Fruit fly (Drosophila melanogaster) whole organism, embryonic: ENCODE measurements around the gene JMJD4.

Source experiments
- C15 ChIP-seq: fragments of 200-800 bp; sonication (Bioruptor generic); IDR thresholded peaks from 3 replicates; pipeline ENCODE4 v1.3.6; 2022; ENCODE audit warnings: missing biosample characterization, missing genetic modification characterization
- CG10321 ChIP-seq: fragments of 200-800 bp; sonication (Bioruptor generic); IDR thresholded peaks from 2 replicates; pipeline ENCODE4 v1.3.6; 2022; ENCODE audit warnings: missing biosample characterization, missing genetic modification characterization
- CG10366 ChIP-seq: fragments of 200-800 bp; sonication (Bioruptor generic); IDR thresholded peaks from 2 replicates; pipeline ENCODE4 v1.3.6; 2022; ENCODE audit warnings: missing biosample characterization, missing genetic modification characterization
- CG11696 ChIP-seq: fragments of 200-800 bp; sonication (Bioruptor generic); IDR thresholded peaks from 2 replicates; pipeline ENCODE4 v1.3.6; 2022; ENCODE audit warnings: missing biosample characterization, missing genetic modification characterization
- CG13123 ChIP-seq: fragments of 200-800 bp; sonication (Bioruptor generic); optimal IDR thresholded peaks from 2 replicates; lab custom pipeline; 2016; ENCODE audit warnings: missing biosample characterization, missing genetic modification characterization
- CG15514 ChIP-seq: fragments of 200-800 bp; sonication (Bioruptor generic); optimal IDR thresholded peaks from 3 replicates; lab custom pipeline; 2017; ENCODE audit warnings: missing biosample characterization, missing genetic modification characterization, mild to moderate bottlenecking, moderate library complexity, missing genetic modification reagents
- CG1602 ChIP-seq: fragments of 200-800 bp; sonication (Bioruptor generic); optimal IDR thresholded peaks from 3 replicates; lab custom pipeline; 2016; ENCODE audit warnings: missing biosample characterization, missing genetic modification characterization
- CG17612 ChIP-seq: fragments of 200-800 bp; sonication (Bioruptor generic); IDR thresholded peaks from 2 replicates; pipeline ENCODE4 v1.3.6; 2022; ENCODE audit warnings: missing biosample characterization, missing genetic modification characterization
- CG17829 ChIP-seq: fragments of 200-800 bp; optimal IDR thresholded peaks from 2 replicates; lab custom pipeline; 2019; ENCODE audit warnings: missing biosample characterization, mild to moderate bottlenecking, missing genetic modification characterization, moderate library complexity
- CG2199 ChIP-seq: fragments of 200-800 bp; sonication (Bioruptor generic); IDR thresholded peaks from 3 replicates; pipeline ENCODE4 v1.3.6; 2022; ENCODE audit warnings: missing biosample characterization, missing genetic modification characterization
- CG30403 ChIP-seq: fragments of 200-800 bp; sonication (Bioruptor generic); optimal IDR thresholded peaks from 3 replicates; lab custom pipeline; 2016; ENCODE audit warnings: missing biosample characterization, missing genetic modification characterization
- CG3065 ChIP-seq: fragments of 200-800 bp; sonication (Bioruptor generic); optimal IDR thresholded peaks from 2 replicates; lab custom pipeline; 2016; ENCODE audit warnings: missing biosample characterization, missing genetic modification characterization
- CG42726 ChIP-seq: fragments of 200-800 bp; sonication (Bioruptor generic); IDR thresholded peaks from 2 replicates; pipeline ENCODE4 v1.3.6; 2022; ENCODE audit warnings: missing biosample characterization, missing genetic modification characterization; ENCODE audit not compliant: partially characterized antibody
- CG5180 ChIP-seq: fragments of 200-800 bp; sonication (Bioruptor generic); optimal IDR thresholded peaks from 3 replicates; lab custom pipeline; 2017; ENCODE audit warnings: missing biosample characterization, missing genetic modification characterization, mild to moderate bottlenecking, moderate library complexity, missing genetic modification reagents
- CG7357 ChIP-seq: fragments of 200-800 bp; sonication (Bioruptor generic); IDR thresholded peaks from 3 replicates; pipeline ENCODE4 v1.3.6; 2022; ENCODE audit warnings: missing biosample characterization, missing genetic modification characterization
- CG8478 ChIP-seq: fragments of >200 bp; optimal IDR thresholded peaks from 2 replicates; lab custom pipeline; 2018
- CG8944 ChIP-seq: fragments of 200-800 bp; sonication (Bioruptor generic); optimal IDR thresholded peaks from 3 replicates; lab custom pipeline; 2016; ENCODE audit warnings: missing biosample characterization, missing genetic modification characterization
- CG9437 ChIP-seq: fragments of 200-800 bp; sonication (Bioruptor generic); optimal IDR thresholded peaks from 2 replicates; lab custom pipeline; 2018; ENCODE audit warnings: missing biosample characterization, mild to moderate bottlenecking, missing genetic modification characterization
- Chrac-16 ChIP-seq: fragments of 200-800 bp; sonication (Bioruptor generic); optimal IDR thresholded peaks from 3 replicates; lab custom pipeline; 2016; ENCODE audit warnings: missing biosample characterization, missing genetic modification characterization
- Ets65A ChIP-seq: fragments of 200-800 bp; sonication (Bioruptor generic); peaks from one replicate; lab custom pipeline; 2016; ENCODE audit warnings: missing biosample characterization, missing genetic modification characterization
- Fer3 ChIP-seq: fragments of 200-800 bp; sonication (Bioruptor generic); optimal IDR thresholded peaks from 2 replicates; lab custom pipeline; 2018; ENCODE audit warnings: missing biosample characterization, mild to moderate bottlenecking, missing genetic modification characterization, moderate library complexity
- HmgD ChIP-seq: fragments of 200-800 bp; sonication (Bioruptor generic); optimal IDR thresholded peaks from 3 replicates; lab custom pipeline; 2016; ENCODE audit warnings: missing biosample characterization, missing genetic modification characterization
- Mes4 ChIP-seq: fragments of 200-800 bp; sonication (Bioruptor generic); optimal IDR thresholded peaks from 2 replicates; lab custom pipeline; 2016; ENCODE audit warnings: missing biosample characterization, missing genetic modification characterization
- Mrtf ChIP-seq: fragments of 200-800 bp; sonication (Bioruptor generic); IDR thresholded peaks from 3 replicates; pipeline ENCODE4 v1.3.6; 2022; ENCODE audit warnings: missing biosample characterization, missing genetic modification characterization
- NFAT ChIP-seq: fragments of 200-800 bp; sonication (Bioruptor generic); IDR thresholded peaks from 2 replicates; pipeline ENCODE4 v1.3.6; 2022; ENCODE audit warnings: missing biosample characterization, missing genetic modification characterization
- Poxn ChIP-seq: fragments of 200-800 bp; sonication (Bioruptor generic); IDR thresholded peaks from 2 replicates; pipeline ENCODE4 v1.3.6; 2022; ENCODE audit warnings: missing biosample characterization, missing genetic modification characterization
- Ssrp ChIP-seq: fragments of 200-800 bp; sonication (Bioruptor generic); optimal IDR thresholded peaks from 2 replicates; lab custom pipeline; 2018; ENCODE audit warnings: missing biosample characterization, mild to moderate bottlenecking, missing genetic modification characterization, moderate library complexity
- abd-A ChIP-seq: fragments of 200-800 bp; sonication (Bioruptor generic); optimal IDR thresholded peaks from 3 replicates; lab custom pipeline; 2019; ENCODE audit warnings: missing biosample characterization, mild to moderate bottlenecking, missing genetic modification characterization, moderate library complexity
- ara ChIP-seq: fragments of 200-800 bp; sonication (Bioruptor generic); IDR thresholded peaks from 2 replicates; pipeline ENCODE4 v1.3.6; 2022; ENCODE audit warnings: missing biosample characterization, missing genetic modification characterization
- bbx ChIP-seq: fragments of 200-800 bp; sonication (Bioruptor generic); IDR thresholded peaks from 2 replicates; pipeline ENCODE4 v1.3.6; 2022; ENCODE audit warnings: missing biosample characterization, missing genetic modification characterization; ENCODE audit not compliant: partially characterized antibody
- bigmax ChIP-seq: fragments of 200-800 bp; sonication (Bioruptor generic); optimal IDR thresholded peaks from 2 replicates; lab custom pipeline; 2018; ENCODE audit warnings: missing biosample characterization, mild to moderate bottlenecking, missing genetic modification characterization
- cato ChIP-seq: fragments of 200-800 bp; sonication (Bioruptor generic); optimal IDR thresholded peaks from 2 replicates; lab custom pipeline; 2016; ENCODE audit warnings: missing biosample characterization, missing genetic modification characterization, borderline replicate concordance
- chm ChIP-seq: fragments of 200-800 bp; sonication (Bioruptor generic); IDR thresholded peaks from 2 replicates; pipeline ENCODE4 v1.3.6; 2022; ENCODE audit warnings: missing biosample characterization, missing genetic modification characterization
- eve ChIP-seq, 2 experiments: fragments of >200 bp; optimal IDR thresholded peaks; 2 replicates each; lab custom pipeline; 2017; ENCODE audit warnings: missing biosample characterization in 2 of 2, missing genetic modification characterization in 2 of 2
- fd102C ChIP-seq: fragments of 200-800 bp; sonication (Bioruptor generic); optimal IDR thresholded peaks from 2 replicates; lab custom pipeline; 2018; ENCODE audit warnings: missing biosample characterization, mild to moderate bottlenecking, missing genetic modification characterization, moderate library complexity
- gt ChIP-seq: fragments of 200-800 bp; sonication (Bioruptor generic); IDR thresholded peaks from 2 replicates; pipeline ENCODE4 v1.3.6; 2022; ENCODE audit warnings: missing biosample characterization, missing genetic modification characterization
- jing ChIP-seq: fragments of 200-800 bp; sonication (Bioruptor generic); optimal IDR thresholded peaks from 2 replicates; lab custom pipeline; 2018; ENCODE audit warnings: missing biosample characterization, mild to moderate bottlenecking, missing genetic modification characterization
- kah ChIP-seq: fragments of 200-800 bp; sonication (Bioruptor generic); optimal IDR thresholded peaks from 2 replicates; lab custom pipeline; 2018; ENCODE audit warnings: missing biosample characterization, mild to moderate bottlenecking, missing genetic modification characterization
- kni ChIP-seq: fragments of 200-800 bp; sonication (Bioruptor generic); optimal IDR thresholded peaks from 3 replicates; lab custom pipeline; 2017; ENCODE audit warnings: mild to moderate bottlenecking, missing biosample characterization, missing genetic modification reagents, missing genetic modification characterization
- lov ChIP-seq, 2 experiments: fragments of 200-800 bp in 1 of 2; fragments of >200 bp in 1 of 2; sonication (Bioruptor generic) in 1 of 2; IDR thresholded peaks in 1 of 2; optimal IDR thresholded peaks in 1 of 2; 2 replicates in 1 of 2; 3 replicates in 1 of 2; pipeline versions ENCODE4 v1.3.6 to Lab custom; 2017 to 2022; ENCODE audit warnings: missing biosample characterization in 1 of 2, missing genetic modification characterization in 1 of 2
- nau ChIP-seq: fragments of 200-800 bp; sonication (Bioruptor generic); optimal IDR thresholded peaks from 3 replicates; lab custom pipeline; 2017; ENCODE audit warnings: missing biosample characterization, mild to moderate bottlenecking, missing genetic modification characterization, missing genetic modification reagents
- p53 ChIP-seq: fragments of 200-800 bp; sonication (Bioruptor generic); optimal IDR thresholded peaks from 2 replicates; lab custom pipeline; 2016; ENCODE audit warnings: missing biosample characterization, missing genetic modification characterization
- phol ChIP-seq: fragments of 200-800 bp; sonication (Bioruptor generic); optimal IDR thresholded peaks from 3 replicates; lab custom pipeline; 2018; ENCODE audit warnings: missing biosample characterization, mild to moderate bottlenecking, missing genetic modification characterization, moderate library complexity
- pita ChIP-seq: fragments of 200-800 bp; sonication (Bioruptor generic); optimal IDR thresholded peaks from 2 replicates; lab custom pipeline; 2017; ENCODE audit warnings: missing biosample characterization, mild to moderate bottlenecking, missing genetic modification characterization
- row ChIP-seq: fragments of 200-800 bp; sonication (Bioruptor generic); IDR thresholded peaks from 3 replicates; pipeline ENCODE4 v1.3.6; 2022; ENCODE audit warnings: missing biosample characterization, missing genetic modification characterization
- sens ChIP-seq: fragments of 200-800 bp; sonication (Bioruptor generic); peaks from one replicate; lab custom pipeline; 2016; ENCODE audit warnings: missing biosample characterization, missing genetic modification characterization
- shn ChIP-seq: fragments of 200-800 bp; sonication (Bioruptor generic); optimal IDR thresholded peaks from 3 replicates; lab custom pipeline; 2016; ENCODE audit warnings: missing biosample characterization, missing genetic modification characterization
- sima ChIP-seq: fragments of 200-800 bp; sonication (Bioruptor generic); optimal IDR thresholded peaks from 2 replicates; lab custom pipeline; 2016; ENCODE audit warnings: missing biosample characterization, missing genetic modification characterization
- slou ChIP-seq: fragments of 200-800 bp; sonication (Bioruptor generic); optimal IDR thresholded peaks from 3 replicates; lab custom pipeline; 2016; ENCODE audit warnings: missing biosample characterization, missing genetic modification characterization

Gene JMJD4

dm6 chr2L:18141471-18142345 is 17.4 kb downstream of the JMJD4 start (continued):
- TF ChIP-seq Mes4 = peak; percentile 23
- peak; percentile 73 for TF ChIP-seq nau (GFP tag; lab: Kevin White, UChicago)
- TF ChIP-seq CG30403 (GFP tag; lab: Kevin White, UChicago) = peak; percentile 76
- 0 out of 2 replicates have a peak, but pooled peaks have one; percentile 27 for TF ChIP-seq CG42726 (GFP tag; lab: Robert Waterston, UW)
- TF ChIP-seq ara (GFP tag; lab: Robert Waterston, UW) = 0 out of 2 replicates have a peak, but pooled peaks have one; percentile 10
- TF ChIP-seq sens (GFP tag; lab: Kevin White, UChicago) = peak; percentile 90
- no peak for TF ChIP-seq abd-A (tag; lab: Kevin White, UChicago)
- no peak for TF ChIP-seq pita (GFP tag; lab: Kevin White, UChicago)
- TF ChIP-seq kni (GFP tag; lab: Kevin White, UChicago) = peak; percentile 20
- no peak for TF ChIP-seq HmgD (GFP tag; lab: Kevin White, UChicago)
- no peak for TF ChIP-seq CG8944 (GFP tag; lab: Kevin White, UChicago)
- TF ChIP-seq NFAT (GFP tag; lab: Robert Waterston, UW) = no peak
- TF ChIP-seq Chrac-16 (GFP tag; lab: Kevin White, UChicago) = peak; percentile 66
- peak; percentile 19 for TF ChIP-seq CG13123 (GFP tag; lab: Kevin White, UChicago)
- TF ChIP-seq eve (GFP tag; optimal IDR thresholded peaks at IDR 0.05; lab: Kevin White, UChicago) = no peak
- no peak for TF ChIP-seq C15 (GFP tag; lab: Robert Waterston, UW)
- TF ChIP-seq lov (optimal IDR thresholded peaks at IDR 0.05; lab: Kevin White, UChicago) = no peak
- 0 out of 3 replicates have a peak, but pooled peaks have one; percentile 26 for TF ChIP-seq lov (GFP tag; IDR thresholded peaks at IDR 0.05; lab: Robert Waterston, UW)
- peak; percentile 45 for TF ChIP-seq slou (GFP tag; lab: Kevin White, UChicago)
- TF ChIP-seq shn (GFP tag; lab: Kevin White, UChicago) = no peak
- TF ChIP-seq bbx (GFP tag; lab: Robert Waterston, UW) = peak; percentile 47; the same call in 1 of the 2 replicates
- peak; percentile 62 for TF ChIP-seq CG17829 (tag; lab: Kevin White, UChicago)
- no peak for TF ChIP-seq bigmax
- TF ChIP-seq CG7357 (GFP tag; lab: Robert Waterston, UW) = peak; percentile 60; the same call in 2 of the 3 replicates
- TF ChIP-seq p53 = no peak
- peak; percentile 59 for TF ChIP-seq cato (GFP tag; lab: Kevin White, UChicago)
- TF ChIP-seq CG1602 = peak; percentile 39
- peak; percentile 74 for TF ChIP-seq CG5180 (GFP tag; lab: Kevin White, UChicago)
- peak; percentile 57 for TF ChIP-seq kah
- no peak for TF ChIP-seq CG11696 (GFP tag; lab: Robert Waterston, UW)
- TF ChIP-seq CG3065 = no peak
- peak; percentile 42 for TF ChIP-seq Fer3 (tag; lab: Kevin White, UChicago)
- TF ChIP-seq sima (GFP tag; lab: Kevin White, UChicago) = no peak
- TF ChIP-seq jing = peak; percentile 30
- peak; percentile 58 for TF ChIP-seq Ssrp
- TF ChIP-seq phol = peak; percentile 71
- TF ChIP-seq CG15514 = peak; percentile 50
- peak; percentile 81 for TF ChIP-seq Ets65A (GFP tag; lab: Kevin White, UChicago)
- TF ChIP-seq CG10321 = no peak
- no peak for TF ChIP-seq fd102C (GFP tag; lab: Kevin White, UChicago)
- TF ChIP-seq Mrtf (GFP tag; lab: Robert Waterston, UW) = peak; percentile 61; the same call in 1 of the 3 replicates
- TF ChIP-seq gt (GFP tag; lab: Robert Waterston, UW) = no peak
- peak; percentile 42 for TF ChIP-seq CG10366 (GFP tag; lab: Robert Waterston, UW)
- TF ChIP-seq CG17612 (GFP tag; lab: Robert Waterston, UW) = no peak
- peak; percentile 63 for TF ChIP-seq CG9437 (GFP tag; lab: Kevin White, UChicago)
- no peak for TF ChIP-seq Poxn (GFP tag; lab: Robert Waterston, UW)
- peak; percentile 70 for TF ChIP-seq CG8478 (lab: Kevin White, UChicago)
- TF ChIP-seq CG2199 (GFP tag; lab: Robert Waterston, UW) = no peak
- peak; percentile 73 for TF ChIP-seq row (GFP tag; lab: Robert Waterston, UW)
- TF ChIP-seq chm (GFP tag; lab: Robert Waterston, UW) = peak; percentile 72; the same call in 1 of the 2 replicates
